Fruit fly (Drosophila melanogaster): ENCODE data around the gene Pburs.

Pburs gene

DNA sequence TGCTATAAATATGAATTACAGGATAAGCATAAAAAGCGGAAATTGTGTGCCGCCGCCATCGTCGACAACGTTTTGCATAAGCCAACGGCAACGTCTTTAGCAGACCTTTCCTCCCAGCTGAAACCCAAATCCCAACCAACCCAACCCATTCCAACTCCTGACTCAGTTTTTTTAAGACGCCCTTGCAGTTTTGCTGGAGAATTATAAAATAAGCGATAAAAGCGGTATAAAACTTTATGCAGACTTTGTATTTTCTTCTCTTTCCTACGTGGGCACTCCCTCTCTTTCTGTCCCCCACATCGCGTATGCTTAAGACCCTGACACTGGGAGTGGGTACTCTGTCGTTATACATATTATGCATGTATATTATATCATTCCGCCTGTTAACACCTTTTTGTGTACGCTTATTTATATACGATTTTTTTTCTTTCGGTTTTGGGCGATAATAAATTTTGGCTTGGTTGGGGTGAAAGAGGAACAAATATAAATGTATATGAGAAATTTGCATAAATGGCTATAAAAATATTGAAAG is 20.0 kb downstream of the Pburs start (continued):
- no peak for TF ChIP-seq row (GFP tag; IDR thresholded peaks at IDR 0.05)
- TF ChIP-seq CG12236 (GFP tag; optimal IDR thresholded peaks at IDR 0.05), result no peak
- no peak for TF ChIP-seq dan (GFP tag; IDR thresholded peaks at IDR 0.05)
- peak; percentile 52 for TF ChIP-seq Med (GFP tag)
- TF ChIP-seq fru (optimal IDR thresholded peaks at IDR 0.05), result no peak
- no peak for TF ChIP-seq sd (tag; optimal IDR thresholded peaks at IDR 0.05)
- peak in 1 of 2 experiments; percentile 60 for TF ChIP-seq Pdp1 (GFP tag; optimal IDR thresholded peaks at IDR 0.05)
- TF ChIP-seq wdn (GFP tag; IDR thresholded peaks at IDR 0.05), result no peak
- TF ChIP-seq exex (tag; optimal IDR thresholded peaks at IDR 0.05), result no peak
- TF ChIP-seq scrt (GFP tag; optimal IDR thresholded peaks at IDR 0.05), result no peak

dm6 chr2L:14396263-14396662 is 20.9 kb downstream of the Pburs start:
- TF ChIP-seq Eip74EF (GFP tag; optimal IDR thresholded peaks at IDR 0.05) (peak in 1 of 2 experiments; percentile 41), CG2712 (tag; optimal IDR thresholded peaks at IDR 0.05) (peak; percentile 2), lov (optimal IDR thresholded peaks at IDR 0.05) (no peak), lov (GFP tag; IDR thresholded peaks at IDR 0.05) (0 out of 3 replicates have a peak, but pooled peaks have one; percentile 48), CG17568 (GFP tag; optimal IDR thresholded peaks at IDR 0.05) (peak; percentile 53), MTF-1 (GFP tag; optimal IDR thresholded peaks at IDR 0.05; ENCODE audit: borderline replicate concordance) (peak; percentile 15), CG15514 (GFP tag; optimal IDR thresholded peaks at IDR 0.05) (peak; percentile 33), Med (GFP tag) (peak; percentile 48), ham (GFP tag; IDR thresholded peaks at IDR 0.05) (no peak), otp (GFP tag; IDR thresholded peaks at IDR 0.05) (0 out of 3 replicates have a peak, but pooled peaks have one; percentile 5), hkb (optimal IDR thresholded peaks at IDR 0.05) (no peak), hkb (GFP tag; IDR thresholded peaks at IDR 0.05) (0 out of 2 replicates have a peak, but pooled peaks have one; percentile 27), CG15269 (tag; optimal IDR thresholded peaks at IDR 0.05) (peak; percentile 40), pzg (GFP tag; optimal IDR thresholded peaks at IDR 0.05) (no peak), CG11695 (GFP tag; IDR thresholded peaks at IDR 0.05) (0 out of 3 replicates have a peak, but pooled peaks have one; percentile 25), CG4328 (GFP tag; optimal IDR thresholded peaks at IDR 0.05) (no peak), Atf3 (GFP tag; optimal IDR thresholded peaks at IDR 0.05) (no peak), ranshi (GFP tag; IDR thresholded peaks at IDR 0.05) (no peak), fd3F (GFP tag; optimal IDR thresholded peaks at IDR 0.05) (peak; percentile 14), Stat92E (GFP tag; optimal IDR thresholded peaks at IDR 0.05) (peak in 1 of 3 experiments; percentile 35), CG11456 (GFP tag; IDR thresholded peaks at IDR 0.05) (no peak), abd-A (tag; optimal IDR thresholded peaks at IDR 0.05) (peak; percentile 2), CG4360 (GFP tag; IDR thresholded peaks at IDR 0.05) (peak; percentile 28; the same call in 1 of the 2 replicates), CG2678 (tag; optimal IDR thresholded peaks at IDR 0.05) (peak; percentile 31), Fer1 (GFP tag; optimal IDR thresholded peaks at IDR 0.05) (peak; percentile 17), Hr78 (GFP tag; optimal IDR thresholded peaks at IDR 0.05) (peak in 1 of 2 experiments; percentile 62), Vsx1 (GFP tag; optimal IDR thresholded peaks at IDR 0.05) (peak; percentile 8), CG3407 (GFP tag; optimal IDR thresholded peaks at IDR 0.05) (peak; percentile 19), CG13296 (GFP tag; optimal IDR thresholded peaks at IDR 0.05) (peak; percentile 2), sens (GFP tag) (peak; percentile 65), CG2199 (GFP tag; IDR thresholded peaks at IDR 0.05) (0 out of 3 replicates have a peak, but pooled peaks have one; percentile 36), CG18599 (GFP tag; optimal IDR thresholded peaks at IDR 0.05) (peak; percentile 40), CG6765 (GFP tag; optimal IDR thresholded peaks at IDR 0.05) (peak; percentile 15), odd (GFP tag; optimal IDR thresholded peaks at IDR 0.05) (no peak), CG6654 (GFP tag; optimal IDR thresholded peaks at IDR 0.05) (no peak), CG31441 (GFP tag; IDR thresholded peaks at IDR 0.05) (peak; percentile 24; the same call in 1 of the 2 replicates), Blimp-1 (GFP tag; optimal IDR thresholded peaks at IDR 0.05) (peak; percentile 5), sug (tag; optimal IDR thresholded peaks at IDR 0.05) (peak; percentile 61), tna (GFP tag; IDR thresholded peaks at IDR 0.05; ENCODE audit: partially characterized antibody) (no peak)
